Worm (Caenorhabditis elegans) whole organism, late embryonic: ENCODE data around the gene str-174.

Source experiments
- ama-1 ChIP-seq: fragments of 150-350 bp; optimal IDR thresholded peaks from 2 replicates; lab custom pipeline; 2014
- ceh-19 ChIP-seq: fragments of 200-800 bp; sonication (Bioruptor generic); optimal IDR thresholded peaks from 2 replicates; lab custom pipeline; 2018; ENCODE audit warnings: mild to moderate bottlenecking, missing genetic modification characterization, missing compliant biosample characterization
- ceh-2 ChIP-seq: sonication (generic microtip); optimal IDR thresholded peaks from 2 replicates; lab custom pipeline; 2016; ENCODE audit warnings: missing genotype, missing genetic modification characterization, missing compliant biosample characterization
- dve-1 ChIP-seq: sonication (generic microtip); optimal IDR thresholded peaks from 2 replicates; lab custom pipeline; 2017; ENCODE audit warnings: antibody characterized with exemption, mild to moderate bottlenecking, missing genetic modification characterization, missing compliant biosample characterization
- fkh-10 ChIP-seq: fragments of 150-350 bp; optimal IDR thresholded peaks from 2 replicates; lab custom pipeline; 2014; ENCODE audit warnings: missing biosample characterization, missing genetic modification reagents, missing genetic modification characterization
- nfya-1 ChIP-seq: sonication (generic microtip); optimal IDR thresholded peaks from 2 replicates; lab custom pipeline; 2017; ENCODE audit warnings: missing genetic modification characterization, mild to moderate bottlenecking, missing compliant biosample characterization, antibody characterized with exemption, moderate library complexity
- nhr-11 ChIP-seq: fragments of 150-350 bp; optimal IDR thresholded peaks from 2 replicates; lab custom pipeline; 2014; ENCODE audit warnings: missing biosample characterization, missing genetic modification characterization
- pat-9 ChIP-seq: fragments of 200-800 bp; sonication (Bioruptor generic); optimal IDR thresholded peaks from 2 replicates; lab custom pipeline; 2018; ENCODE audit warnings: mild to moderate bottlenecking, missing genetic modification characterization, moderate library complexity, missing compliant biosample characterization
- unc-55 ChIP-seq: sonication (generic microtip); optimal IDR thresholded peaks from 2 replicates; lab custom pipeline; 2017; ENCODE audit warnings: missing biosample characterization, missing genetic modification reagents, missing genetic modification characterization

DNA sequence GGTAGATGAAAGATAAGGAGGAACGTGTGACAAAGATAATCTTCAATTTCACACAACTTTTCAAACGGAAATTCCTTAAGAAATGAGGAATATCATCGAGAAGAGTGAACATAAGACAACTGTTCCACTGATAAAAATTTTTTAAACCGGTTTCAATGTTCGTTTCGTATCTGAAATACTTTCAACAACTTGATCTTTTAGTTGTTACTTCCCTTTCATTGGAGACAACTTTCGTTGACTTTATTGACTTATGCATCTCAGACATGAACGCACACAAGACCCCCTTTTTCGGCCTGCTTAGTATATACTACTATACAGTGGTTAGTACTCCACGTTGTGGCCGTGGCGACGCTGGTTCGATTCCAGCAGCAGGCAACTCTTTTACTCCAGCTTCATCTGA, 13.1 kb downstream of the str-174 start, which contains the start of the genes Y17G9A.4 and str-173:
- no peak for TF ChIP-seq ceh-2 (tag; lab: Kevin White, UChicago)
- TF ChIP-seq dve-1, result no peak
- no peak for TF ChIP-seq unc-55
- TF ChIP-seq ceh-19 (GFP tag; lab: Kevin White, UChicago), result no peak
- TF ChIP-seq nhr-11, result no peak
- no peak for TF ChIP-seq nfya-1 (tag; lab: Kevin White, UChicago)
- no peak for TF ChIP-seq ama-1 (lab: Kevin White, UChicago)
- TF ChIP-seq pat-9, result no peak
- TF ChIP-seq fkh-10 (GFP tag; lab: Kevin White, UChicago), result no peak
